Worm (Caenorhabditis elegans) whole organism, L4 larva: ENCODE data around the gene fubl-3.
A peak's percentile ranks its signal among the peaks of the same experiment; 100 is the strongest.

ENCODE experiments used
- ceh-82 ChIP-seq: sonication (generic microtip); optimal IDR thresholded peaks from 2 replicates; lab custom pipeline; 2017; ENCODE audit warnings: missing biosample characterization, missing genetic modification characterization
- fkh-10 ChIP-seq: fragments of 150-350 bp; optimal IDR thresholded peaks from 2 replicates; lab custom pipeline; 2014; ENCODE audit warnings: missing biosample characterization, missing genetic modification reagents, missing genetic modification characterization
- set-16 ChIP-seq: fragments of 200-800 bp; sonication (Bioruptor generic); IDR thresholded peaks from 2 replicates; pipeline ENCODE4 v1.3.6; 2022; ENCODE audit warnings: missing genetic modification reagents, missing genetic modification characterization, missing compliant biosample characterization
- tra-1 ChIP-seq: fragments of 200-800 bp; sonication (Bioruptor generic); IDR thresholded peaks from 2 replicates; pipeline ENCODE4 v1.3.6; 2022; ENCODE audit warnings: missing genetic modification reagents, missing genetic modification characterization, missing compliant biosample characterization
- unc-62 ChIP-seq, 3 experiments: fragments of 150-350 bp in 1 of 3; sonication (generic microtip); optimal IDR thresholded peaks in 2 of 3; peaks in 1 of 3; 1 replicate in 1 of 3; 2 replicates in 2 of 3; lab custom pipeline; 2014 to 2017; ENCODE audit warnings: missing biosample characterization in 3 of 3, missing genetic modification characterization in 3 of 3, missing genetic modification reagents in 3 of 3, missing genotype in 1 of 3
- zfp-2 ChIP-seq: sonication (generic microtip); optimal IDR thresholded peaks from 2 replicates; lab custom pipeline; 2016; ENCODE audit warnings: mild to moderate bottlenecking, missing genetic modification characterization, missing compliant biosample characterization
- zip-11 ChIP-seq: fragments of 200-800 bp; sonication (Bioruptor generic); IDR thresholded peaks from 2 replicates; pipeline ENCODE4 v1.3.6; 2022; ENCODE audit warnings: missing genetic modification characterization, missing compliant biosample characterization

- TF ChIP-seq unc-62 (GFP tag; optimal IDR thresholded peaks at IDR 0.05 in 1 of 2; lab: Kevin White, UChicago) (peak in 1 of 2 experiments; percentile 9), unc-62 (tag; optimal IDR thresholded peaks at IDR 0.05; lab: Kevin White, UChicago) (no peak), fkh-10 (GFP tag; lab: Kevin White, UChicago) (no peak), zfp-2 (no peak), tra-1 (GFP tag; lab: Robert Waterston, UW) (no peak), zip-11 (no peak), ceh-82 (tag; lab: Kevin White, UChicago) (no peak), set-16 (peak; percentile 55)
Observed at ce11 chrX:17456536-17457165, 22.4 kb downstream of the fubl-3 start, which contains the start of gene mlc-2.
